Fruit fly (Drosophila melanogaster): ENCODE data around the gene Vps45.
A peak's percentile ranks its signal among the peaks of the same experiment; 100 is the strongest.

Gene Vps45

dm6 chr3R:9515860-9516344, 47.8 kb upstream of the Vps45 start, which contains the start of the genes mRpL47, CG8176 and Kdm3 (continued):
- TF ChIP-seq CG10543 (GFP tag; optimal IDR thresholded peaks at IDR 0.05) (peak; percentile 70), fu2 (GFP tag; optimal IDR thresholded peaks at IDR 0.05) (peak; percentile 69), caup (GFP tag; optimal IDR thresholded peaks at IDR 0.05; ENCODE audit: severe bottlenecking) (peak; percentile 70), tgo (GFP tag; IDR thresholded peaks at IDR 0.05) (no peak), GATAe (GFP tag; conservative IDR thresholded peaks at IDR 0.05) (no peak), ERR (GFP tag; optimal IDR thresholded peaks at IDR 0.05) (peak; percentile 83), Dip3 (GFP tag; optimal IDR thresholded peaks at IDR 0.05) (peak; percentile 50), sisA (GFP tag; IDR thresholded peaks at IDR 0.05) (no peak), cato (GFP tag; optimal IDR thresholded peaks at IDR 0.05; ENCODE audit: borderline replicate concordance) (no peak), kay (GFP tag; optimal IDR thresholded peaks at IDR 0.05) (no peak), Mad (GFP tag; optimal IDR thresholded peaks at IDR 0.05) (peak; percentile 66), pum (GFP tag; optimal IDR thresholded peaks at IDR 0.05) (peak; percentile 79), gt (GFP tag; IDR thresholded peaks at IDR 0.05) (no peak), CG2129 (GFP tag; IDR thresholded peaks at IDR 0.05; ENCODE audit: partially characterized antibody) (no peak), Blimp-1 (GFP tag; optimal IDR thresholded peaks at IDR 0.05) (no peak), CG7963 (GFP tag; IDR thresholded peaks at IDR 0.05; ENCODE audit: partially characterized antibody) (no peak), CG14050 (GFP tag; IDR thresholded peaks at IDR 0.05) (no peak), ci (GFP tag; IDR thresholded peaks at IDR 0.05) (no peak), Vsx1 (GFP tag; optimal IDR thresholded peaks at IDR 0.05) (no peak), HLHmδ (GFP tag; optimal IDR thresholded peaks at IDR 0.05) (no peak), disco-r (GFP tag; optimal IDR thresholded peaks at IDR 0.05) (peak; percentile 15), CG12155 (GFP tag; optimal IDR thresholded peaks at IDR 0.05) (peak; percentile 70), zen (tag; optimal IDR thresholded peaks at IDR 0.05) (peak; percentile 66), CG9817 (tag; optimal IDR thresholded peaks at IDR 0.05) (peak; percentile 58), cas (GFP tag; IDR thresholded peaks at IDR 0.05) (no peak), CG8478 (optimal IDR thresholded peaks at IDR 0.05) (peak; percentile 54), CG4707 (GFP tag; optimal IDR thresholded peaks at IDR 0.05) (no peak), Doc3 (GFP tag; IDR thresholded peaks at IDR 0.05; ENCODE audit: partially characterized antibody) (no peak), CG5953 (GFP tag; IDR thresholded peaks at IDR 0.05) (no peak), CG13894 (tag; optimal IDR thresholded peaks at IDR 0.05) (no peak), CG1233 (GFP tag; optimal IDR thresholded peaks at IDR 0.05) (peak; percentile 31), CG9215 (GFP tag; IDR thresholded peaks at IDR 0.05) (no peak), Doc2 (GFP tag; IDR thresholded peaks at IDR 0.05) (no peak), ab (GFP tag; optimal IDR thresholded peaks at IDR 0.05) (peak; percentile 29), corto (GFP tag; optimal IDR thresholded peaks at IDR 0.05) (no peak), CG15696 (tag; optimal IDR thresholded peaks at IDR 0.05) (peak; percentile 51), CG3281 (GFP tag; optimal IDR thresholded peaks at IDR 0.05) (peak; percentile 42), gem (tag; optimal IDR thresholded peaks at IDR 0.05) (no peak), CG31388 (GFP tag; optimal IDR thresholded peaks at IDR 0.05) (no peak), Myb (GFP tag; optimal IDR thresholded peaks at IDR 0.05) (peak; percentile 85), CG6689 (GFP tag; IDR thresholded peaks at IDR 0.05) (no peak), zfh2 (GFP tag; optimal IDR thresholded peaks at IDR 0.05) (peak; percentile 91), zen2 (GFP tag; IDR thresholded peaks at IDR 0.05; ENCODE audit: partially characterized antibody) (no peak), Dll (GFP tag; IDR thresholded peaks at IDR 0.05; ENCODE audit: partially characterized antibody) (no peak), Eip74EF (GFP tag; optimal IDR thresholded peaks at IDR 0.05) (no peak), CG8359 (GFP tag; optimal IDR thresholded peaks at IDR 0.05; ENCODE audit: borderline replicate concordance) (no peak), ATbp (GFP tag; optimal IDR thresholded peaks at IDR 0.05) (no peak), CG17361 (GFP tag; IDR thresholded peaks at IDR 0.05) (no peak), CG12071 (GFP tag; optimal IDR thresholded peaks at IDR 0.05) (no peak), sob (GFP tag; IDR thresholded peaks at IDR 0.05) (no peak)

All from whole organism, embryonic.